Worm (Caenorhabditis elegans) whole organism, late embryonic: ENCODE measurements around the gene srw-1.

Source experiments
- C08G9.2 ChIP-seq: sonication (generic microtip); optimal IDR thresholded peaks from 2 replicates; lab custom pipeline; 2016; ENCODE audit warnings: mild to moderate bottlenecking, missing genetic modification characterization, moderate library complexity, missing compliant biosample characterization
- F13H6.1 ChIP-seq: sonication (generic microtip); optimal IDR thresholded peaks from 2 replicates; lab custom pipeline; 2016; ENCODE audit warnings: missing genetic modification characterization, missing compliant biosample characterization
- K02D7.2 ChIP-seq: sonication (generic microtip); optimal IDR thresholded peaks from 2 replicates; lab custom pipeline; 2017; ENCODE audit warnings: mild to moderate bottlenecking, missing genetic modification characterization, missing compliant biosample characterization
- T23F11.4 ChIP-seq: fragments of 200-800 bp; sonication (Bioruptor generic); optimal IDR thresholded peaks from 2 replicates; lab custom pipeline; 2018; ENCODE audit warnings: mild to moderate bottlenecking, missing genetic modification characterization, missing compliant biosample characterization
- Y22D7AL.16 ChIP-seq: sonication (generic microtip); optimal IDR thresholded peaks from 2 replicates; lab custom pipeline; 2016; ENCODE audit warnings: missing genetic modification characterization, missing compliant biosample characterization
- ceh-14 ChIP-seq: sonication (generic microtip); optimal IDR thresholded peaks from 2 replicates; lab custom pipeline; 2016; ENCODE audit warnings: missing genotype, missing genetic modification characterization, missing compliant biosample characterization
- ceh-18 ChIP-seq: sonication (generic microtip); optimal IDR thresholded peaks from 2 replicates; lab custom pipeline; 2016; ENCODE audit warnings: missing genetic modification characterization, missing compliant biosample characterization
- ceh-19 ChIP-seq: fragments of 200-800 bp; sonication (Bioruptor generic); optimal IDR thresholded peaks from 2 replicates; lab custom pipeline; 2018; ENCODE audit warnings: mild to moderate bottlenecking, missing genetic modification characterization, missing compliant biosample characterization
- ceh-2 ChIP-seq: sonication (generic microtip); optimal IDR thresholded peaks from 2 replicates; lab custom pipeline; 2016; ENCODE audit warnings: missing genotype, missing genetic modification characterization, missing compliant biosample characterization
- ceh-22 ChIP-seq: sonication (generic microtip); optimal IDR thresholded peaks from 2 replicates; lab custom pipeline; 2017; ENCODE audit warnings: missing biosample characterization, missing genetic modification characterization
- ceh-24 ChIP-seq: sonication (generic microtip); optimal IDR thresholded peaks from 2 replicates; lab custom pipeline; 2016; ENCODE audit warnings: mild to moderate bottlenecking, missing genetic modification characterization, missing compliant biosample characterization
- ceh-31 ChIP-seq: sonication (generic microtip); optimal IDR thresholded peaks from 2 replicates; lab custom pipeline; 2016; ENCODE audit warnings: missing genetic modification characterization, missing compliant biosample characterization
- ceh-48 ChIP-seq: sonication (generic microtip); optimal IDR thresholded peaks from 2 replicates; lab custom pipeline; 2016; ENCODE audit warnings: missing genetic modification characterization, inconsistent platforms, missing compliant biosample characterization
- ceh-6 ChIP-seq: fragments of 200-800 bp; sonication (Bioruptor generic); optimal IDR thresholded peaks from 2 replicates; lab custom pipeline; 2018; ENCODE audit warnings: mild to moderate bottlenecking, missing genetic modification characterization, missing compliant biosample characterization
- elt-2 ChIP-seq: sonication (generic microtip); optimal IDR thresholded peaks from 2 replicates; lab custom pipeline; 2016; ENCODE audit warnings: missing genetic modification reagents, missing genetic modification characterization, missing compliant biosample characterization
- fkh-10 ChIP-seq: fragments of 150-350 bp; optimal IDR thresholded peaks from 2 replicates; lab custom pipeline; 2014; ENCODE audit warnings: missing biosample characterization, missing genetic modification reagents, missing genetic modification characterization
- fkh-6 ChIP-seq: sonication (generic microtip); optimal IDR thresholded peaks from 2 replicates; lab custom pipeline; 2016; ENCODE audit warnings: missing genetic modification characterization, missing compliant biosample characterization
- gmeb-2 ChIP-seq: sonication (generic microtip); optimal IDR thresholded peaks from 2 replicates; lab custom pipeline; 2016; ENCODE audit warnings: missing genetic modification characterization, inconsistent platforms, missing compliant biosample characterization
- hlh-6 ChIP-seq: sonication (generic microtip); optimal IDR thresholded peaks from 2 replicates; lab custom pipeline; 2016; ENCODE audit warnings: missing genotype, missing genetic modification characterization, missing compliant biosample characterization
- hlh-8 ChIP-seq: sonication (generic microtip); optimal IDR thresholded peaks from 2 replicates; lab custom pipeline; 2016; ENCODE audit warnings: missing genotype, missing genetic modification characterization, missing compliant biosample characterization
- lin-11 ChIP-seq: fragments of 200-800 bp; sonication (Bioruptor generic); optimal IDR thresholded peaks from 2 replicates; lab custom pipeline; 2018; ENCODE audit warnings: mild to moderate bottlenecking, missing genetic modification characterization, missing compliant biosample characterization
- madf-2 ChIP-seq: sonication (generic microtip); optimal IDR thresholded peaks from 2 replicates; lab custom pipeline; 2017; ENCODE audit warnings: missing genetic modification characterization, missing compliant biosample characterization
- nfya-1 ChIP-seq: sonication (generic microtip); optimal IDR thresholded peaks from 2 replicates; lab custom pipeline; 2017; ENCODE audit warnings: missing genetic modification characterization, mild to moderate bottlenecking, missing compliant biosample characterization, antibody characterized with exemption, moderate library complexity
- nhr-232 ChIP-seq: sonication (generic microtip); optimal IDR thresholded peaks from 2 replicates; lab custom pipeline; 2016; ENCODE audit warnings: missing genetic modification characterization, missing compliant biosample characterization
- odd-2 ChIP-seq: sonication (generic microtip); optimal IDR thresholded peaks from 2 replicates; lab custom pipeline; 2017; ENCODE audit warnings: antibody characterized with exemption, mild to moderate bottlenecking, missing genetic modification characterization, missing compliant biosample characterization
- pat-9 ChIP-seq: fragments of 200-800 bp; sonication (Bioruptor generic); optimal IDR thresholded peaks from 2 replicates; lab custom pipeline; 2018; ENCODE audit warnings: mild to moderate bottlenecking, missing genetic modification characterization, moderate library complexity, missing compliant biosample characterization
- pax-1 ChIP-seq: fragments of 150-350 bp; optimal IDR thresholded peaks from 2 replicates; lab custom pipeline; 2014; ENCODE audit warnings: missing biosample characterization, missing genetic modification characterization
- pha-4 ChIP-seq: fragments of 150-350 bp; optimal IDR thresholded peaks from 2 replicates; lab custom pipeline; 2018; ENCODE audit warnings: missing biosample characterization, missing genetic modification reagents, missing genetic modification characterization
- pros-1 ChIP-seq: fragments of 150-350 bp; optimal IDR thresholded peaks from 2 replicates; lab custom pipeline; 2014; ENCODE audit warnings: missing biosample characterization, missing genetic modification reagents, missing genetic modification characterization
- ref-2 ChIP-seq: sonication (generic microtip); optimal IDR thresholded peaks from 2 replicates; lab custom pipeline; 2016; ENCODE audit warnings: missing genetic modification characterization, missing compliant biosample characterization
- sdc-2 ChIP-seq: sonication (generic microtip); optimal IDR thresholded peaks from 2 replicates; lab custom pipeline; 2016; ENCODE audit warnings: missing genotype, missing genetic modification characterization, missing compliant biosample characterization
- sox-2 ChIP-seq: fragments of 200-800 bp; sonication (Bioruptor generic); IDR thresholded peaks from 2 replicates; pipeline ENCODE4 v1.3.6; 2022; ENCODE audit warnings: missing genetic modification reagents, missing genetic modification characterization, missing compliant biosample characterization
- tbx-2 ChIP-seq: sonication (generic microtip); optimal IDR thresholded peaks from 2 replicates; lab custom pipeline; 2016; ENCODE audit warnings: missing genetic modification characterization, missing compliant biosample characterization
- ttx-3 ChIP-seq: sonication (generic microtip); optimal IDR thresholded peaks from 2 replicates; lab custom pipeline; 2016; ENCODE audit warnings: missing genetic modification reagents, missing genetic modification characterization, missing compliant biosample characterization
- unc-55 ChIP-seq: sonication (generic microtip); optimal IDR thresholded peaks from 2 replicates; lab custom pipeline; 2017; ENCODE audit warnings: missing biosample characterization, missing genetic modification reagents, missing genetic modification characterization
- ztf-16 ChIP-seq: sonication (generic microtip); optimal IDR thresholded peaks from 2 replicates; lab custom pipeline; 2017; ENCODE audit warnings: missing genetic modification characterization, missing compliant biosample characterization

Gene srw-1

DNA sequence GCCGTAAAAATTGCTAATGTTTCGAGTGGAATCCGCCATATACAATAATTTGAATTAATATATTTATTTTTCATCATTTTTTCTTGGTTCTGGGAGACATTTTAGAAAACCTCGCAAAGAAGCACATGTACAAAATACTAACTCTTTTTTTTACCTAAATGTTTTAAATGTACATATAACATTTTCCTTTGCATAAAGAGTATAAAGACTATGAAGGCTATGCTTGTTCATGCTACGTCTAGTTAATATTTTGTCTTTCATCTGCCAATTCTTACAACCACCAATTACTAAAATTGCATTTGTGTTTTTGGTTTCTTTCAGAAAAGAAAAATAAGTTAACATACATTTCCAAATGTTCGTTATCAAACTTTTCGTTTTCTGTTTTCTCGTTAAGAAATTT, 23.3 kb downstream of the srw-1 start, which contains the start of gene irld-25:
Gene irld-25 (plus strand): TSS at position 301 of the 400 bp plus-strand sequence.
- TF ChIP-seq tbx-2 (tag; lab: Kevin White, UChicago) (no peak), T23F11.4 (GFP tag; lab: Kevin White, UChicago) (no peak), sox-2 (no peak), ceh-31 (tag; lab: Kevin White, UChicago) (no peak), fkh-10 (no peak), nfya-1 (no peak), pat-9 (tag; lab: Kevin White, UChicago) (no peak), Y22D7AL.16 (no peak), ttx-3 (tag; lab: Kevin White, UChicago) (no peak), fkh-6 (no peak), ceh-22 (tag; lab: Kevin White, UChicago) (no peak), ceh-18 (tag; lab: Kevin White, UChicago) (no peak), ceh-19 (GFP tag; lab: Kevin White, UChicago) (no peak), ceh-6 (GFP tag; lab: Kevin White, UChicago) (no peak), hlh-6 (tag; lab: Kevin White, UChicago) (no peak), C08G9.2 (no peak), lin-11 (no peak), ceh-48 (tag; lab: Kevin White, UChicago) (no peak)

DNA sequence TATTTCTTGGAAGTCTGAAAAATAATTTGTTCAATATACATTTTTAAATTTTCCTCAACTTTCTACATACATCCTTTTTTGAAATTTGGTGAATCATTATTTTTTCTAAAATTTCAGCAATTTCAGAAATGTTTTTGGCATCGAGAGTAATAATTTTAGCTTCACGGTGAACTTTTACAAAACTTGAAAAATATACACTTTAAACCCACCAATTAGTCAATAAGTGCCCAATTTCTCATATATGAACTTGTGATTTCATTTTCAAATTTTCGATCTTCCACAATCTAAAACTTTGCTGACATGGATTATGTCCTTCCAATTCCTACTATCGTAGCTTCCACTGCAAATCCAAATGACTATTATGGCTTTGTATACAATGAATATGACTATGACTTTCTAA, 25.6 kb downstream of the srw-1 start, which contains the start of gene srw-24:
Gene srw-24 (plus strand): TSS at position 301 of the 400 bp plus-strand sequence.
- TF ChIP-seq madf-2 (tag; lab: Kevin White, UChicago) (no peak), pha-4 (tag; lab: Kevin White, UChicago) (no peak), K02D7.2 (no peak), ceh-22 (tag; lab: Kevin White, UChicago) (no peak), gmeb-2 (no peak), F13H6.1 (no peak), ttx-3 (tag; lab: Kevin White, UChicago) (no peak), ceh-19 (GFP tag; lab: Kevin White, UChicago) (no peak), Y22D7AL.16 (no peak), ref-2 (no peak)

DNA sequence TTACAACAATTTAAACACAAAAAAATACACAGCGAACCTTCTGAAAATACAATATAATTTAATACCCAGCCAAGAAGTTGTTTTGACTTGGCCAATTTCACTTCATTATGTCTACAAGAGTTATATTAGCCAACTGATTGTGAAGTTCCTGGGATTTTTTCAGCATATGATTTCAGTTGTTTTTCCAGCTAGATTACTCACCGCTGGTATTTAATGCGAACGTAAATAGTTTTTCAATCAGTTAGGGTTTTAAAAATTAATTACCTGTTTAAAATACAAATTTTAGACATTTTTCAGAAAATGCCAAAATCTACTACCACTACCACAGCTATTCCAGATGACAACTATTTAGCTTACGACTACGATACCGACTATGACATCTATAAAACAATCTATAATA, 27.6 kb downstream of the srw-1 start, which contains the start of gene srw-14:
Gene srw-14 (plus strand): TSS at position 301 of the 400 bp plus-strand sequence.
- no peak for TF ChIP-seq unc-55 (GFP tag; lab: Kevin White, UChicago)
- no peak for TF ChIP-seq odd-2
- no peak for TF ChIP-seq ceh-24
- TF ChIP-seq gmeb-2 = no peak
- TF ChIP-seq K02D7.2 = no peak
- no peak for TF ChIP-seq elt-2 (tag; lab: Kevin White, UChicago)
- TF ChIP-seq pros-1 = no peak
- no peak for TF ChIP-seq ceh-31 (tag; lab: Kevin White, UChicago)
- no peak for TF ChIP-seq fkh-10
- TF ChIP-seq ceh-2 (tag; lab: Kevin White, UChicago) = no peak
- TF ChIP-seq ztf-16 (tag; lab: Kevin White, UChicago) = no peak
- TF ChIP-seq pax-1 (tag; lab: Kevin White, UChicago) = no peak
- TF ChIP-seq nhr-232 (tag; lab: Kevin White, UChicago) = no peak
- no peak for TF ChIP-seq lin-11
- TF ChIP-seq Y22D7AL.16 = no peak
- TF ChIP-seq, all 69 proteins: peak for 0

DNA sequence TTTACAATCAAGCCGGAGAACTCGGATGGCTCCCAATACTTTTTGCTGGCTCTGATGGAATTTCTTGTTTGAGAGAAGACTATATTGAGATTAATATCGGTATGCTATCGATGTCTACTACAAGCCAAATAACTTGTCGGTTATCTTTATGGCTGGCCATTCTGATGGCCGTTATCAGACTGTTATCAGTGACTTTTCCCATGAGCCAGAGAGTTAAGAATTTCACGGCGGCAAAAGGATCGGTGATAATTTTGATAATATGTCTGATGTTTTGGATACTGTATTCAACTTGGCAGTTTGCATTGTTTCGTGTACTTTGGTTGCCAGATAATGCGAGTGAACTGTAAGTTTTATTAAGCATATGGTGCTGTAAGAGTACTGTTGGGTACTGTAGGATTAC, 28.2 kb downstream of the srw-1 start:
- TF ChIP-seq elt-2 (tag; lab: Kevin White, UChicago) (peak; percentile 95), tbx-2 (tag; lab: Kevin White, UChicago) (no peak)

DNA sequence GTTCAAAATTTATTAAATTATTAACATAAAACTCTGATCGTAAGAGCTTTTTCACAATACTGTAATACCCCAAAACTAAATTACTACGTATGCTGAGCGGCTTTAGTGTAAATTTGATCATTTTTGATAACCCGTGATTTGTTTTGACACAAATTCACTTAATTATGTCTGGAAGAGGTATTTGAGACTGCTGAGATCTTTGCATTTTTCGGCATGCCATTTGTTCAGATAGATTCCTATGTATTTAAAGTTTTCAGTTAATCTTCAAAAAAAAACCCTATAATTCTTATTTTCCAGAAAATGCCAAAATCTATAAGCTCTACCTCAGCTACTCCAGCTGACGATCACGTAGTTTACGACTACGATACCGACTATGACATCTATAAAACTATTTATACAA, 32.2 kb downstream of the srw-1 start, which contains the start of gene srw-15:
Gene srw-15 (plus strand): TSS at position 301 of the 400 bp plus-strand sequence.
- TF ChIP-seq ceh-48 (tag; lab: Kevin White, UChicago) (no peak), hlh-8 (tag; lab: Kevin White, UChicago) (no peak), ceh-22 (tag; lab: Kevin White, UChicago) (no peak), ceh-6 (GFP tag; lab: Kevin White, UChicago) (no peak), gmeb-2 (no peak), ceh-18 (tag; lab: Kevin White, UChicago) (no peak), C08G9.2 (no peak), unc-55 (GFP tag; lab: Kevin White, UChicago) (no peak), sdc-2 (no peak), ceh-14 (no peak)
